Worm (Caenorhabditis elegans) whole organism, L1 larva: ENCODE measurements around the gene ccep-135.

Source experiments
- aly-2 ChIP-seq: fragments of 150-350 bp; optimal IDR thresholded peaks from 2 replicates; lab custom pipeline; 2014; ENCODE audit warnings: missing biosample characterization, missing genetic modification characterization
- ceh-63 ChIP-seq: fragments of 200-800 bp; sonication (Bioruptor generic); optimal IDR thresholded peaks from 2 replicates; lab custom pipeline; 2018; ENCODE audit warnings: mild to moderate bottlenecking, missing genetic modification characterization, missing compliant biosample characterization
- elt-2 ChIP-seq: sonication (generic microtip); optimal IDR thresholded peaks from 2 replicates; lab custom pipeline; 2016; ENCODE audit warnings: missing genetic modification characterization, mild to moderate bottlenecking, inconsistent platforms, missing compliant biosample characterization, missing genetic modification reagents
- lin-35 ChIP-seq, 2 experiments: fragments of 150-350 bp; optimal IDR thresholded peaks; 2 replicates each; lab custom pipeline; 2014; ENCODE audit warnings: missing biosample characterization in 2 of 2, missing genetic modification characterization in 2 of 2, missing genetic modification reagents in 2 of 2
- mep-1 ChIP-seq: fragments of 150-350 bp; optimal IDR thresholded peaks from 2 replicates; lab custom pipeline; 2014; ENCODE audit warnings: missing biosample characterization, missing genetic modification characterization
- nhr-77 ChIP-seq: fragments of 150-350 bp; optimal IDR thresholded peaks from 2 replicates; lab custom pipeline; 2014; ENCODE audit warnings: missing biosample characterization, missing genetic modification characterization
- pqm-1 ChIP-seq: sonication (generic microtip); optimal IDR thresholded peaks from 3 replicates; lab custom pipeline; 2017; ENCODE audit warnings: missing biosample characterization, missing genetic modification characterization
- sptf-1 ChIP-seq: fragments of 150-350 bp; optimal IDR thresholded peaks from 2 replicates; lab custom pipeline; 2014; ENCODE audit warnings: missing biosample characterization, missing genetic modification characterization
- unc-130 ChIP-seq: fragments of 150-350 bp; optimal IDR thresholded peaks from 2 replicates; lab custom pipeline; 2017; ENCODE audit warnings: missing biosample characterization, missing genetic modification characterization, inconsistent platforms

- TF ChIP-seq aly-2 (tag; lab: Kevin White, UChicago) (no peak), lin-35 (GFP tag; optimal IDR thresholded peaks at IDR 0.05; lab: Kevin White, UChicago) (no peak), ceh-63 (GFP tag; lab: Kevin White, UChicago) (no peak), mep-1 (tag; lab: Kevin White, UChicago) (no peak), pqm-1 (tag; lab: Kevin White, UChicago) (no peak), nhr-77 (tag; lab: Kevin White, UChicago) (no peak), unc-130 (tag; lab: Kevin White, UChicago) (no peak), elt-2 (no peak), sptf-1 (tag; lab: Kevin White, UChicago) (no peak)
These were observed 35.5 kb downstream of the ccep-135 start, which contains the start of gene nipa-1 for ce11 chrIII:3127074-3127596.
